Worm (Caenorhabditis elegans) whole organism, young adult: ENCODE measurements around the gene Y39A1A.31.

ENCODE experiments used
- nhr-120 ChIP-seq: fragments of 200-800 bp; sonication (Bioruptor generic); IDR thresholded peaks from 2 replicates; pipeline ENCODE4 v1.3.6; 2022; ENCODE audit warnings: missing genetic modification characterization, missing compliant biosample characterization
- pha-4 ChIP-seq: fragments of 150-350 bp; sonication (generic microtip); optimal IDR thresholded peaks from 2 replicates; lab custom pipeline; 2014; ENCODE audit warnings: missing biosample characterization, missing genetic modification reagents, missing genetic modification characterization
- tbp1 ChIP-seq: fragments of 200-800 bp; sonication (Bioruptor generic); optimal IDR thresholded peaks from 2 replicates; lab custom pipeline; 2018; ENCODE audit warnings: mild to moderate bottlenecking, missing genetic modification characterization, missing compliant biosample characterization

DNA sequence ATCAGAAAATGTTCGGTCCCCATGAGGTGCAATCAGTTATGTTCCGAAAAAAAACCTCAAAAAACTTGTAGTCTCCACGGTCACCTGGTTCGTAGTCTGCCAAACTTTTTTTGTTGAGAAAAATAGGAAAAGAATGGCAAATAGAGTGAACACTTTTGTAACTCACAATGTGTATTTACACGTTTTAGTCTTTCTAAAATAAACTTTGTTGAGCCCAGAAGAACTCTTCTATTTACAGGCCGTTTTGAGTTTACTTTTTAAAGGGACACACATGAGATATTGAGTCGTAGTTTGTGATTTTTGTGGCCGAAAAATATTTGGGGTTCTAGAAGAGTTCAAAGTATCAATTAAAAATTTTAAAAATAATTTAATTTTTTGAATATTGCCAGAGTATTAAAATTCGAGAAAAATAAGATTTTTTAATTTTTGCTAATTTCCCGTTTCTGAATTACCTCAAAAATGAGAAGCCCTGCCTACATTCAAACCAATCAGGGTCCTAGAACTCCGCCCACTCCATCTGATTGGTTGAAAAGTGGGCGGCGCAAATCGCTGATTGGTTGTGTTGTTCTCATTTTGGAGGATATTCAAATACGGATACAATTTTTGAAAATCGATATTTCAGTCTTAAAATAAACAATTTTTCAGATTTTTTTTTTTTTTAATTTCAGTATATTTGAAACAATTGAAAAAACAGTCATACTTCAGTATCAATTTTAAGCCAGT, 45.7 kb upstream of the Y39A1A.31 start:
- no peak for TF ChIP-seq nhr-120 (GFP tag; lab: Robert Waterston, UW)
- no peak for TF ChIP-seq tbp1 (GFP tag; lab: Kevin White, UChicago)
- peak; percentile 28 for TF ChIP-seq pha-4
